Worm (Caenorhabditis elegans): ENCODE data around the gene ZK686.5.

The ZK686.5 gene

DNA sequence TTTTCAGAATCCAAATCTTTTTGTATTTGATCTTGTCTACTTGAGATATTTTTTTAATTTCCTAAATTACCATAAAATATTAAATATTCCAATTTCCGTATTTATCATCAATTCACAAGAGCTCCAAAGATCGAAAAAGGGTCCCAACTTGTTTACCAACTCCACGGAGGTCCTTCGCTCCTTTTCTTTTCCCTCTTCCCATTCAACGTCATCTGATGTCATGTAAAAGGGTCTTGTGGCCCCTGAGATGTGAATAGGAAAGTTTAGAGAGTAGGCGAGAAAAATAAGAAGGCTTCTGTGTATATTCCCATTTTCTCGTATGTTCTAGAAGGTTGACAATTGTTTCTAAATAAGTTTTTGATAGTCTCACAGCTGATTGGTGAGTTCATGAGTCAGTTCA, 44.3 kb downstream of the ZK686.5 start:
- TF ChIP-seq ref-2 (tag; optimal IDR thresholded peaks at IDR 0.05) = no peak
- TF ChIP-seq hlh-13 (GFP tag; optimal IDR thresholded peaks at IDR 0.05) = no peak
- TF ChIP-seq dve-1 (tag; optimal IDR thresholded peaks at IDR 0.05) = no peak
- no peak for TF ChIP-seq pqm-1 (tag; optimal IDR thresholded peaks at IDR 0.05)
- TF ChIP-seq eyg-1 (tag; optimal IDR thresholded peaks at IDR 0.05) = no peak
- no peak for TF ChIP-seq ama-1 (optimal IDR thresholded peaks at IDR 0.05)
- TF ChIP-seq gmeb-2 (tag; optimal IDR thresholded peaks at IDR 0.05) = no peak
- no peak for TF ChIP-seq lim-6 (tag; optimal IDR thresholded peaks at IDR 0.05)
- no peak for TF ChIP-seq ceh-45 (GFP tag; IDR thresholded peaks at IDR 0.05)
- TF ChIP-seq ceh-22 (tag; optimal IDR thresholded peaks at IDR 0.05) = no peak
- no peak for TF ChIP-seq pat-9 (tag; optimal IDR thresholded peaks at IDR 0.05)
- no peak for TF ChIP-seq C08G9.2 (tag; optimal IDR thresholded peaks at IDR 0.05)
- no peak for TF ChIP-seq fkh-6 (tag; optimal IDR thresholded peaks at IDR 0.05)
- no peak for TF ChIP-seq ceh-14 (tag; optimal IDR thresholded peaks at IDR 0.05)
- no peak for TF ChIP-seq ztf-16 (tag; optimal IDR thresholded peaks at IDR 0.05)
- TF ChIP-seq K09A11.1 (tag; optimal IDR thresholded peaks at IDR 0.05; ENCODE audit: insufficient read depth) = no peak
- no peak for TF ChIP-seq elt-4 (tag; optimal IDR thresholded peaks at IDR 0.05)
- TF ChIP-seq ceh-48 (tag; optimal IDR thresholded peaks at IDR 0.05) = no peak
- TF ChIP-seq ceh-19 (GFP tag; optimal IDR thresholded peaks at IDR 0.05) = no peak

DNA sequence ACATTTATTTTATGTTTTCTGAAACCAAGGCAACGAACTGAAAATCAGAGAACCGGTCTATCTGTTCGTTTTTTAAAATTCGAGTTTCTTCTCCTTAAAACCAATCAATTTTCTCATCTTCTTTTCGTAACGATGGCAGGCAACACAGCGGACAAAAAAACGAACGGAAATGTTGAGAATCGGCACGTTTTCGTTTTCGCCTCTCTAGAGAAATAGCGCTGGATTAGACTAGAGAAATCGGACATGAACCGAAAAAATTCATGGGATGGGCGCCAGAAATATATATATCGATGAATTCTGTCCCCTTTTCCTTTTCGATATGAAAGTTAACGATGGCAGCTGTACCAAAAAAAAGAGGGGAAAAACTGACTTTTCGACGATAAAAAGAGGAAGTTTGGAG, 44.9 kb downstream of the ZK686.5 start:
- no peak for TF ChIP-seq elt-2 (tag; optimal IDR thresholded peaks at IDR 0.05)
- no peak for TF ChIP-seq F13H6.1 (tag; optimal IDR thresholded peaks at IDR 0.05)
- TF ChIP-seq fkh-6 (tag; optimal IDR thresholded peaks at IDR 0.05) = no peak
- TF ChIP-seq unc-86 (tag; optimal IDR thresholded peaks at IDR 0.05) = no peak
- no peak for TF ChIP-seq K09A11.1 (tag; optimal IDR thresholded peaks at IDR 0.05; ENCODE audit: insufficient read depth)
- no peak for TF ChIP-seq ttx-3 (tag; optimal IDR thresholded peaks at IDR 0.05)

DNA sequence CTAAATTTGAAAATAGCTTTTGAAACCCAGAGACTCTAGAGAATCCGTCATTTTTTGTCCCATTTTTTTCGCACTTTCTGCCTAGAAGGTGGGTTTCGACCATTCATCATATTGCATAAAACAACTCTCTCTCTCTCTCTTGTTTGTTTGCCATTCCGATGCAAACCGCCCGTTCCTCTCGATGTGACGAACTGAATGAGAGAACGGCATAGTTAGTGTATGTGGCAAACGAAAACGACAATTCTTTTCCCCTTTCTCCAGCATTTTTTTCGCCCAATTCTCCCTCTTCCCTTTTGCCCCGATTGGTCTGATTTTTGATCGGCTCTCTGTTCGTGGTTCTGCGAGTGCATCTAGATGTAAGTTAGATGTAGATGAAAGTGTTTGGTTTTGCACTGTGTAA, 45.8 kb downstream of the ZK686.5 start:
- TF ChIP-seq ceh-48 (tag; optimal IDR thresholded peaks at IDR 0.05) (no peak), hlh-13 (GFP tag; optimal IDR thresholded peaks at IDR 0.05) (no peak), hlh-30 (tag; optimal IDR thresholded peaks at IDR 0.05; ENCODE audit: insufficient read depth) (no peak)

DNA sequence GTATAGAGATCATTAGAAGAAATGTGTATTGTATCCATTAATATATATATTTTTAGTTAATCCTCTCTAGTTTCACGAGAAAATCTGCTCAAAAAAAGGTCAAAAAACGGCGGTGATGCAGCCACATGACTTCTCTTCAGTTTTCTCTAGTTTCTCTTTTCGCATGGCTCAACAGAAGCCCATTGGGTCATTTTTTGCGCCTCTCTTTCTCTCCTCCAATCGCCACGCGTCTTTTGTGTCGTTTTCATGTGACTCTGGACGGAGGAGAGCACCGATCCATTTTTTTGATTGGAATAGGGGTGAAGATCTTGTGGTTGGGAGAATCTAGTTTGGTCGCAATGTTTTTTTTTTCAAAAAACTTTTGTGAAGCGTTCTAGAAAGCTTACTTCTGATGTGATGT, 46.5 kb downstream of the ZK686.5 start:
- TF ChIP-seq nfya-1 (tag; optimal IDR thresholded peaks at IDR 0.05) = peak; percentile 74
- TF ChIP-seq lim-6 (tag; optimal IDR thresholded peaks at IDR 0.05) = no peak
- no peak for TF ChIP-seq ref-2 (tag; optimal IDR thresholded peaks at IDR 0.05)
- TF ChIP-seq ceh-9 (tag; optimal IDR thresholded peaks at IDR 0.05) = no peak
- no peak for TF ChIP-seq pat-9 (tag; optimal IDR thresholded peaks at IDR 0.05)

DNA sequence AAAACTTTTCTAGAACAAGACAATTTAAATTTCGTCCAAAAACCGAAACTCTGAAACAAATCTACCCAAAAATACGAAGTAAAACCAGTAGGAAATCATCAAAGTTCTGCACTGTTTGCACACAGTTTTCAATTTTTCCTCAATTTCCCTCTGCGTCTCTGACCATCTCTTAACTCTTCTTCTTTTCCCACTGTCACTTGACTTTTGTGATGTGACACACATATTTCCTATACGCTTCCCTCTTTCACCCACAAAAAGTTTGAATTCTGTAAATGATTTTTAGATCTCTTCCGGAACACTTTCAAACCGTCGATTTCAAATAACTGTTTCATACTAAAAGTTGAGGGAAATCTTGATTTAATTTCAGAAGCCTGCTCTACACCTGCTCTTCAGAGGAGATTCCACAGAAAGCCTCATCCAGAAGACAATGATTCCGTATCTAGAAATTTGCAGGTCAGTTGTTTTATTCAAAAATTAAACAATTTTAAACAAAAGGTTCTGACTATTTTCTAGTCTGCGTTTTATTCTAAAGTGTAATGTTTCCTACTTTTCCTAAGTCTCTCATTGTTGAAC, 47.9 kb downstream of the ZK686.5 start, which contains the start of gene ncl-1:
Gene ncl-1 (plus strand): TSS at position 366 of the 573 bp plus-strand sequence.
- TF ChIP-seq pha-2 (tag; optimal IDR thresholded peaks at IDR 0.05) (no peak), lin-11 (tag; optimal IDR thresholded peaks at IDR 0.05) (no peak), hlh-30 (tag; optimal IDR thresholded peaks at IDR 0.05; ENCODE audit: insufficient read depth) (peak; percentile 38), tbx-2 (tag; optimal IDR thresholded peaks at IDR 0.05) (no peak), ceh-45 (GFP tag; IDR thresholded peaks at IDR 0.05) (no peak)

DNA sequence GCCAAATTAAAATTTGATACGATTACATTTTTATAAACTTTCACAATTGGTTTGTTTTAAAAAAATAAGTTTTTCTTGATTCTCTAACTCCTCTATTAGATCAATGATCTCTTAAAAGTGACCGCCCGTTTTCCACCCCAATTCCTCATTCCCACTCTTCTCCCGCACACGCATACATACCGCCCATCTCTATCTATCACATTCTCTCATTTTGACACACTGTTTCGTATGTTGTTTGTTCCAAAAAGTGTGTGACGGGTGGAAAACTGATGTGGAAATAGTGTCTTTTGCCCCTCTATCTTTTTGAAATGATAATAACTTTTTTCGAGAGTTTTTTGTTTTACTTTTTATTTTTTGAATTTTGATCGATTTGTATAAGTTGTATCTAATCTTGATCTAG, 49.0 kb downstream of the ZK686.5 start:
- TF ChIP-seq fkh-10 (GFP tag; optimal IDR thresholded peaks at IDR 0.05) (no peak), pros-1 (tag; optimal IDR thresholded peaks at IDR 0.05) (no peak), ceh-18 (tag; optimal IDR thresholded peaks at IDR 0.05) (peak; percentile 47), ceh-9 (tag; optimal IDR thresholded peaks at IDR 0.05) (no peak), nfya-1 (tag; optimal IDR thresholded peaks at IDR 0.05) (peak; percentile 24), unc-55 (GFP tag; optimal IDR thresholded peaks at IDR 0.05) (peak; percentile 3), Y22D7AL.16 (tag; optimal IDR thresholded peaks at IDR 0.05) (no peak), rnt-1 (tag; optimal IDR thresholded peaks at IDR 0.05) (peak; percentile 6), C38D4.7 (GFP tag; optimal IDR thresholded peaks at IDR 0.05) (no peak), pha-4 (tag; optimal IDR thresholded peaks at IDR 0.05) (no peak)

All from whole organism, late embryonic.